Fruit fly (Drosophila melanogaster): ENCODE data around the gene IntS11.

IntS11 gene

dm6 chr3R:29745056-29745455 lies at the start of gene IntS11, which contains the start of gene Wdr24 (continued):
- TF ChIP-seq E2f2 (GFP tag; IDR thresholded peaks at IDR 0.05) = peak; percentile 74
- peak; percentile 79 for TF ChIP-seq dimm (GFP tag; IDR thresholded peaks at IDR 0.05)
- TF ChIP-seq cato (GFP tag; optimal IDR thresholded peaks at IDR 0.05; ENCODE audit: borderline replicate concordance) = peak; percentile 38
- TF ChIP-seq Xrp1 (GFP tag; IDR thresholded peaks at IDR 0.05) = peak; percentile 79
- peak in 1 of 3 experiments; percentile 49 for TF ChIP-seq lola (GFP tag; optimal IDR thresholded peaks at IDR 0.05)
- no peak for TF ChIP-seq run (tag; optimal IDR thresholded peaks at IDR 0.05)
- TF ChIP-seq CG42726 (GFP tag; IDR thresholded peaks at IDR 0.05; ENCODE audit: partially characterized antibody) = no peak
- peak; percentile 73 for TF ChIP-seq pzg (GFP tag; optimal IDR thresholded peaks at IDR 0.05)
- peak; percentile 60 for TF ChIP-seq tx (GFP tag; optimal IDR thresholded peaks at IDR 0.05)
- TF ChIP-seq ttk (GFP tag; IDR thresholded peaks at IDR 0.05) = peak; percentile 94
- peak; percentile 18; the same call in 1 of the 2 replicates for TF ChIP-seq ro (GFP tag; IDR thresholded peaks at IDR 0.05)
- TF ChIP-seq CG7357 (GFP tag; IDR thresholded peaks at IDR 0.05) = peak; percentile 81
- peak; percentile 44 for TF ChIP-seq Nf-YB (GFP tag; optimal IDR thresholded peaks at IDR 0.05)
- TF ChIP-seq CHES-1-like (GFP tag; optimal IDR thresholded peaks at IDR 0.05) = peak; percentile 72
- TF ChIP-seq Kr (GFP tag; optimal IDR thresholded peaks at IDR 0.05) = no peak
- 0 out of 2 replicates have a peak, but pooled peaks have one; percentile 32 for TF ChIP-seq CG4360 (GFP tag; IDR thresholded peaks at IDR 0.05)
- TF ChIP-seq esg (GFP tag; conservative IDR thresholded peaks at IDR 0.05) = peak; percentile 91
- TF ChIP-seq zen2 (GFP tag; IDR thresholded peaks at IDR 0.05; ENCODE audit: partially characterized antibody) = no peak
- TF ChIP-seq Hey (tag; optimal IDR thresholded peaks at IDR 0.05) = no peak
- TF ChIP-seq gt (GFP tag; IDR thresholded peaks at IDR 0.05) = peak; percentile 68
- TF ChIP-seq C15 (GFP tag; IDR thresholded peaks at IDR 0.05) = peak; percentile 53
- peak; percentile 90 for TF ChIP-seq Dek (tag; optimal IDR thresholded peaks at IDR 0.05)
- TF ChIP-seq CG2116 (GFP tag; optimal IDR thresholded peaks at IDR 0.05) = peak; percentile 81
- peak; percentile 23 for TF ChIP-seq CG10274 (GFP tag; optimal IDR thresholded peaks at IDR 0.05)
- peak; percentile 97 for TF ChIP-seq Rfx (GFP tag; IDR thresholded peaks at IDR 0.05)
- peak; percentile 87 for TF ChIP-seq Usf (GFP tag; optimal IDR thresholded peaks at IDR 0.05)
- peak; percentile 61 for TF ChIP-seq gfzf (GFP tag; optimal IDR thresholded peaks at IDR 0.05)
- no peak for TF ChIP-seq Sox100B (GFP tag; optimal IDR thresholded peaks at IDR 0.05)
- TF ChIP-seq Hr39 (optimal IDR thresholded peaks at IDR 0.05) = no peak
- peak; percentile 93 for TF ChIP-seq CG9817 (tag; optimal IDR thresholded peaks at IDR 0.05)
- peak; percentile 31 for TF ChIP-seq Camta (GFP tag; optimal IDR thresholded peaks at IDR 0.05)
- TF ChIP-seq CG33213 (GFP tag; optimal IDR thresholded peaks at IDR 0.05) = peak; percentile 42
- no peak for TF ChIP-seq amos (GFP tag; IDR thresholded peaks at IDR 0.05; ENCODE audit: partially characterized antibody)
- TF ChIP-seq trh (GFP tag; optimal IDR thresholded peaks at IDR 0.05) = peak; percentile 18
- TF ChIP-seq nerfin-1 (tag; optimal IDR thresholded peaks at IDR 0.05) = peak; percentile 41
- TF ChIP-seq CG12104 (GFP tag; optimal IDR thresholded peaks at IDR 0.05) = peak; percentile 72
- TF ChIP-seq slou (GFP tag; optimal IDR thresholded peaks at IDR 0.05) = peak; percentile 57
- TF ChIP-seq CG2129 (GFP tag; IDR thresholded peaks at IDR 0.05; ENCODE audit: partially characterized antibody) = no peak
- TF ChIP-seq ham (GFP tag; IDR thresholded peaks at IDR 0.05) = peak; percentile 77; the same call in 1 of the 2 replicates
- TF ChIP-seq hth (optimal IDR thresholded peaks at IDR 0.05) = no peak
- TF ChIP-seq lmd (GFP tag; IDR thresholded peaks at IDR 0.05) = peak; percentile 94
- TF ChIP-seq cad (GFP tag; optimal IDR thresholded peaks at IDR 0.05) = no peak
- TF ChIP-seq NC2α (GFP tag; optimal IDR thresholded peaks at IDR 0.05) = no peak
- TF ChIP-seq HLH3B (GFP tag; IDR thresholded peaks at IDR 0.05) = peak; percentile 90
- TF ChIP-seq CG18764 (GFP tag; optimal IDR thresholded peaks at IDR 0.05) = peak; percentile 53
- TF ChIP-seq unpg (GFP tag; optimal IDR thresholded peaks at IDR 0.05) = peak; percentile 84
- TF ChIP-seq sr (GFP tag; IDR thresholded peaks at IDR 0.05) = peak; percentile 31; the same call in 1 of the 3 replicates
- no peak for TF ChIP-seq kni (GFP tag; optimal IDR thresholded peaks at IDR 0.05)
- TF ChIP-seq ems (GFP tag; optimal IDR thresholded peaks at IDR 0.05) = peak; percentile 69
- peak; percentile 79 for TF ChIP-seq YL-1 (GFP tag; optimal IDR thresholded peaks at IDR 0.05)
- peak; percentile 81 for TF ChIP-seq vfl (GFP tag; optimal IDR thresholded peaks at IDR 0.05)
- peak; percentile 96 for TF ChIP-seq Aef1 (GFP tag; IDR thresholded peaks at IDR 0.05)

All from whole organism, embryonic.